Worm (Caenorhabditis elegans) whole organism, late embryonic: ENCODE data around the gene K08B4.7.

Experiments
- ama-1 ChIP-seq: fragments of 150-350 bp; optimal IDR thresholded peaks from 2 replicates; lab custom pipeline; 2014
- ceh-14 ChIP-seq: sonication (generic microtip); optimal IDR thresholded peaks from 2 replicates; lab custom pipeline; 2016; ENCODE audit warnings: missing genotype, missing genetic modification characterization, missing compliant biosample characterization
- ceh-24 ChIP-seq: sonication (generic microtip); optimal IDR thresholded peaks from 2 replicates; lab custom pipeline; 2016; ENCODE audit warnings: mild to moderate bottlenecking, missing genetic modification characterization, missing compliant biosample characterization
- ceh-30 ChIP-seq: fragments of 150-350 bp; optimal IDR thresholded peaks from 2 replicates; lab custom pipeline; 2014; ENCODE audit warnings: missing biosample characterization, missing genetic modification characterization
- dmd-4 ChIP-seq: sonication (generic microtip); optimal IDR thresholded peaks from 2 replicates; lab custom pipeline; 2016; ENCODE audit warnings: borderline replicate concordance, missing genetic modification characterization, missing compliant biosample characterization
- elt-2 ChIP-seq: sonication (generic microtip); optimal IDR thresholded peaks from 2 replicates; lab custom pipeline; 2016; ENCODE audit warnings: missing genetic modification reagents, missing genetic modification characterization, missing compliant biosample characterization
- fkh-10 ChIP-seq: fragments of 150-350 bp; optimal IDR thresholded peaks from 2 replicates; lab custom pipeline; 2014; ENCODE audit warnings: missing biosample characterization, missing genetic modification reagents, missing genetic modification characterization
- fkh-6 ChIP-seq: sonication (generic microtip); optimal IDR thresholded peaks from 2 replicates; lab custom pipeline; 2016; ENCODE audit warnings: missing genetic modification characterization, missing compliant biosample characterization
- gmeb-2 ChIP-seq: sonication (generic microtip); optimal IDR thresholded peaks from 2 replicates; lab custom pipeline; 2016; ENCODE audit warnings: missing genetic modification characterization, inconsistent platforms, missing compliant biosample characterization
- hlh-15 ChIP-seq: sonication (generic microtip); optimal IDR thresholded peaks from 2 replicates; lab custom pipeline; 2016; ENCODE audit warnings: missing genetic modification characterization, missing compliant biosample characterization
- hlh-6 ChIP-seq: sonication (generic microtip); optimal IDR thresholded peaks from 2 replicates; lab custom pipeline; 2016; ENCODE audit warnings: missing genotype, missing genetic modification characterization, missing compliant biosample characterization
- hlh-8 ChIP-seq: sonication (generic microtip); optimal IDR thresholded peaks from 2 replicates; lab custom pipeline; 2016; ENCODE audit warnings: missing genotype, missing genetic modification characterization, missing compliant biosample characterization
- madf-2 ChIP-seq: sonication (generic microtip); optimal IDR thresholded peaks from 2 replicates; lab custom pipeline; 2017; ENCODE audit warnings: missing genetic modification characterization, missing compliant biosample characterization
- nhr-232 ChIP-seq: sonication (generic microtip); optimal IDR thresholded peaks from 2 replicates; lab custom pipeline; 2016; ENCODE audit warnings: missing genetic modification characterization, missing compliant biosample characterization
- npax-4 ChIP-seq: sonication (generic microtip); optimal IDR thresholded peaks from 2 replicates; lab custom pipeline; 2016; ENCODE audit warnings: missing genetic modification characterization, missing compliant biosample characterization
- pag-3 ChIP-seq: sonication (generic microtip); optimal IDR thresholded peaks from 2 replicates; lab custom pipeline; 2016; ENCODE audit warnings: missing compliant biosample characterization, missing genetic modification characterization, borderline replicate concordance
- pqm-1 ChIP-seq: sonication (generic microtip); optimal IDR thresholded peaks from 2 replicates; lab custom pipeline; 2016; ENCODE audit warnings: missing genetic modification characterization, missing compliant biosample characterization
- ref-2 ChIP-seq: sonication (generic microtip); optimal IDR thresholded peaks from 2 replicates; lab custom pipeline; 2016; ENCODE audit warnings: missing genetic modification characterization, missing compliant biosample characterization
- rnt-1 ChIP-seq: sonication (generic microtip); optimal IDR thresholded peaks from 2 replicates; lab custom pipeline; 2016; ENCODE audit warnings: missing genetic modification characterization, missing compliant biosample characterization
- sdc-2 ChIP-seq: sonication (generic microtip); optimal IDR thresholded peaks from 2 replicates; lab custom pipeline; 2016; ENCODE audit warnings: missing genotype, missing genetic modification characterization, missing compliant biosample characterization
- ttx-3 ChIP-seq: sonication (generic microtip); optimal IDR thresholded peaks from 2 replicates; lab custom pipeline; 2016; ENCODE audit warnings: missing genetic modification reagents, missing genetic modification characterization, missing compliant biosample characterization
- unc-42 ChIP-seq: sonication (generic microtip); optimal IDR thresholded peaks from 2 replicates; lab custom pipeline; 2016; ENCODE audit warnings: missing genotype, missing genetic modification characterization, missing compliant biosample characterization

Gene K08B4.7

DNA sequence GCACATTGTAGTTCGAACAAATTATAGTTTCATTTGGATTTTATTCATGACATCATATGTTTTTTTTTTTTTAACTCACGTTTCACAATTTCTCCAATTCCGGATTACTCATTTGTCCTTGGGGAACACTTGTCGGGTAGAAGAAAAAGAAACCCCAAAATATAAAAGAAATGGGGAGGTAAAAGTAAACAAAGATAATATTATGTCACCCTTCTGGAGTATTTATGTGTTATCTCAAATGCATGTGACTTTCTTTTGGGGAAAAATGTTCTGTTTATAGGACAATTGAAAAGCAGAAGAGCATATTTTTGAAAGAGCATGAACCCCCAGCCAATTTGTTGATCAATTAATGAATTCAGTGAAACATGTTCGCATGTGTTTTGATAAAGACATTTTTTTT, 40.3 kb downstream of the K08B4.7 start:
- TF ChIP-seq elt-2 (peak; percentile 15), nhr-232 (no peak)

DNA sequence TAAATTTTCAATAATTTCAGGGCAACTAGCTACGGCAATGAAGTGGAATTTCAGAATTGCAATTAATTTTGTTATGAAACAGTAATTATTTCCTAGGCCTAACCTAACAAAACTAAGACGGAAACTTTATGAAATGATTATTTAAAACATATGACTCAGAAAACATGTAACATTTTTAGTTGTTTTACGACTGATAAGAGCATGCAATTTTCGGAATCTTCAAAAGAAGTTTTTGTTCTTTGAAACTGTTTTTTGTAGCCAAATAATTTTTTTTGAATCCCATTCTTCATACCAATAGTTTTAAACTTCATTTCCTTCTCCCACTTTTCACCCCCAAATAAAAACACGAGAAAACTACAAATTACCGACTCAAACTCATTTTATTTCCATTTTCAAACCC, 43.2 kb downstream of the K08B4.7 start:
- TF ChIP-seq npax-4 (tag; lab: Kevin White, UChicago), result no peak
- no peak for TF ChIP-seq fkh-10 (GFP tag; lab: Kevin White, UChicago)
- no peak for TF ChIP-seq hlh-15 (tag; lab: Kevin White, UChicago)
- TF ChIP-seq ama-1 (lab: Kevin White, UChicago), result no peak
- TF ChIP-seq ceh-14, result no peak
- no peak for TF ChIP-seq dmd-4 (tag; lab: Kevin White, UChicago)
- no peak for TF ChIP-seq hlh-8 (tag; lab: Kevin White, UChicago)
- no peak for TF ChIP-seq rnt-1
- no peak for TF ChIP-seq pag-3 (tag; lab: Kevin White, UChicago)
- no peak for TF ChIP-seq ref-2 (tag; lab: Kevin White, UChicago)
- no peak for TF ChIP-seq ceh-24 (tag; lab: Kevin White, UChicago)
- TF ChIP-seq ttx-3 (tag; lab: Kevin White, UChicago), result no peak
- no peak for TF ChIP-seq sdc-2 (tag; lab: Kevin White, UChicago)
- TF ChIP-seq unc-42 (tag; lab: Kevin White, UChicago), result no peak
- TF ChIP-seq ceh-30 (tag; lab: Kevin White, UChicago), result no peak
- no peak for TF ChIP-seq hlh-6 (tag; lab: Kevin White, UChicago)
- no peak for TF ChIP-seq pqm-1 (tag; lab: Kevin White, UChicago)
- TF ChIP-seq gmeb-2 (tag; lab: Kevin White, UChicago), result no peak
- TF ChIP-seq, all 69 proteins: peak for 0

DNA sequence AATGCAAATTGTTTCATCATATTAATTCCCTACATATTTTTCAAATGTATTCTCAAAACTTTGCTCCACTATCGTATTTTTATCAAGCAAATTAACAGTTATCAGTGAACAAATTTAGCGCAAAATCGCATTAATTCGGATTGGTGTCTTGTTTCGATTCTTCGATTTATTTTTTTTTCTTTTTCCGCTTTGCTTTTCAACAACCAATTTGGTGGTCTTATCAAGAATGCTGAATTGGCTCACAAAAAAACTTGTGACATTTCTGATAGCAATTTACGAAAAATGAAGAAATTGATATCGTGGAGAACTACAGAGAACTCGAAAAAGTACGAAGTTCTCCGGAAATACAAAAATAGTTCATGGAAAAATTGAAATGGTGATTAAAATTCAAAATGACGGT, 43.8 kb downstream of the K08B4.7 start:
- no peak for TF ChIP-seq fkh-6
- TF ChIP-seq unc-42 (tag; lab: Kevin White, UChicago), result no peak
- TF ChIP-seq elt-2, result peak; percentile 20
- no peak for TF ChIP-seq madf-2 (tag; lab: Kevin White, UChicago)
- TF ChIP-seq, all 69 proteins: peak for 1

DNA sequence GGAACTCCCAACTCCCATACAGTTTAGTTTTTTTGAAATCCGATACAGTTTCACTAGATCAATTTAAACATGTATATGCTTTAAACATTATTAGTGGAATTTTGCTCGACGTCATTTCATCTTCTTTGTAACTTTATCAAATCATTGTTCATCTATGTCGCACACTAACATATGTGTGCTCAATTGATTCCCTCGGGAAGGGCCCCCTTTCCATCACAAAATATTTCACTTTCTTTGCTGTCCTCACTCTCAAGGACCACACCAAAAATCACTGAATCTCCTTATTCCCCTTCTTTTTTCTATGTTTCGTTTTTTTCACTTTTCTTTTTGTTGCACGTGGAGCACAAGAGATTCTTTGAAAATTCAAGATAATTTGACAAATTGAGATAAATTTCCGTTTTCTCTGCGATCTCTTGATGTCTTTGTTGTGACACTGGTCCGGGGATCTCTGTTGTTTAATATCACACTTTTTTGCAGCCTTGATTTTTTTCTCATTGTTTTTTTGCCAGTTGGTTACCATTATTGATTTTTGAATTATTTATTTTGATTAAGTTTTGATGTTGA, 45.0 kb downstream of the K08B4.7 start:
- TF ChIP-seq ttx-3 (tag; lab: Kevin White, UChicago) (no peak), unc-42 (tag; lab: Kevin White, UChicago) (peak; percentile 57)
- TF ChIP-seq, all 69 proteins: peak for 1
